Fruit fly (Drosophila melanogaster) whole organism, embryonic: Measurements from ENCODE around the gene CG9992.

Source experiments
- Aef1 ChIP-seq: fragments of 200-800 bp; sonication (Bioruptor generic); IDR thresholded peaks from 3 replicates; pipeline ENCODE4 v1.3.6; 2022; ENCODE audit warnings: missing biosample characterization, missing genetic modification characterization
- Atf-2 ChIP-seq: fragments of 200-800 bp; sonication (Bioruptor generic); optimal IDR thresholded peaks from 2 replicates; lab custom pipeline; 2016; ENCODE audit warnings: missing biosample characterization, missing genetic modification characterization
- BtbVII ChIP-seq: fragments of 200-800 bp; sonication (Bioruptor generic); optimal IDR thresholded peaks from 3 replicates; lab custom pipeline; 2017; ENCODE audit warnings: missing biosample characterization, mild to moderate bottlenecking, missing genetic modification characterization
- CG10209 ChIP-seq: fragments of 200-800 bp; sonication (Bioruptor generic); optimal IDR thresholded peaks from 3 replicates; lab custom pipeline; 2017; ENCODE audit warnings: missing biosample characterization, mild to moderate bottlenecking, missing genetic modification characterization, missing genetic modification reagents
- CG10462 ChIP-seq: fragments of 200-800 bp; sonication (Bioruptor generic); optimal IDR thresholded peaks from 2 replicates; lab custom pipeline; 2016; ENCODE audit warnings: missing biosample characterization, missing genetic modification characterization
- CG10654 ChIP-seq: fragments of 200-800 bp; sonication (Bioruptor generic); optimal IDR thresholded peaks from 2 replicates; lab custom pipeline; 2016; ENCODE audit warnings: missing biosample characterization, missing genetic modification characterization
- CG10979 ChIP-seq: fragments of 200-800 bp; sonication (Bioruptor generic); optimal IDR thresholded peaks from 2 replicates; lab custom pipeline; 2018; ENCODE audit warnings: missing biosample characterization, mild to moderate bottlenecking, missing genetic modification characterization, moderate library complexity
- CG11504 ChIP-seq: fragments of 200-800 bp; sonication (Bioruptor generic); optimal IDR thresholded peaks from 3 replicates; lab custom pipeline; 2019; ENCODE audit warnings: missing biosample characterization, mild to moderate bottlenecking, missing genetic modification characterization, moderate library complexity
- CG11695 ChIP-seq: fragments of 200-800 bp; sonication (Bioruptor generic); IDR thresholded peaks from 3 replicates; pipeline ENCODE4 v1.3.6; 2022; ENCODE audit warnings: missing biosample characterization, missing genetic modification characterization
- CG13624 ChIP-seq: fragments of 200-800 bp; sonication (Bioruptor generic); optimal IDR thresholded peaks from 2 replicates; lab custom pipeline; 2016; ENCODE audit warnings: missing biosample characterization, missing genetic modification characterization
- CG15073 ChIP-seq: fragments of 200-800 bp; sonication (Bioruptor generic); optimal IDR thresholded peaks from 2 replicates; lab custom pipeline; 2016; ENCODE audit warnings: missing biosample characterization, missing genetic modification characterization
- CG15269 ChIP-seq: fragments of 200-800 bp; sonication (Bioruptor generic); optimal IDR thresholded peaks from 2 replicates; lab custom pipeline; 2018; ENCODE audit warnings: missing biosample characterization, mild to moderate bottlenecking, missing genetic modification characterization, moderate library complexity
- CG1647 ChIP-seq: fragments of 200-800 bp; sonication (Bioruptor generic); optimal IDR thresholded peaks from 3 replicates; lab custom pipeline; 2016; ENCODE audit warnings: missing biosample characterization, missing genetic modification characterization
- CG16779 ChIP-seq: fragments of 200-800 bp; sonication (Bioruptor generic); IDR thresholded peaks from 2 replicates; pipeline ENCODE4 v1.3.6; 2022; ENCODE audit warnings: missing biosample characterization, missing genetic modification characterization
- CG16813 ChIP-seq: fragments of 200-800 bp; sonication (Bioruptor generic); IDR thresholded peaks from 3 replicates; pipeline ENCODE4 v1.3.6; 2022; ENCODE audit warnings: missing biosample characterization, missing genetic modification characterization; ENCODE audit not compliant: partially characterized antibody
- CG2129 ChIP-seq: fragments of 200-800 bp; sonication (Bioruptor generic); IDR thresholded peaks from 2 replicates; pipeline ENCODE4 v1.3.6; 2022; ENCODE audit warnings: missing biosample characterization, missing genetic modification characterization; ENCODE audit not compliant: partially characterized antibody
- CG2678 ChIP-seq: fragments of 200-800 bp; sonication (Bioruptor generic); optimal IDR thresholded peaks from 3 replicates; lab custom pipeline; 2019; ENCODE audit warnings: missing biosample characterization, mild to moderate bottlenecking, missing genetic modification characterization, moderate library complexity
- CG34376 ChIP-seq: fragments of 200-800 bp; sonication (Bioruptor generic); optimal IDR thresholded peaks from 2 replicates; lab custom pipeline; 2018; ENCODE audit warnings: missing biosample characterization, mild to moderate bottlenecking, missing genetic modification characterization
- CG4707 ChIP-seq: fragments of 200-800 bp; sonication (Bioruptor generic); optimal IDR thresholded peaks from 2 replicates; lab custom pipeline; 2018; ENCODE audit warnings: missing biosample characterization, mild to moderate bottlenecking, missing genetic modification characterization, moderate library complexity
- CG6813 ChIP-seq: fragments of 200-800 bp; sonication (Bioruptor generic); optimal IDR thresholded peaks from 2 replicates; lab custom pipeline; 2017; ENCODE audit warnings: missing biosample characterization, missing genetic modification characterization, mild to moderate bottlenecking, moderate library complexity, missing genetic modification reagents
- CG7963 ChIP-seq: fragments of 200-800 bp; sonication (Bioruptor generic); IDR thresholded peaks from 3 replicates; pipeline ENCODE4 v1.3.6; 2022; ENCODE audit warnings: missing biosample characterization, missing genetic modification characterization; ENCODE audit not compliant: partially characterized antibody
- CG9797 ChIP-seq: fragments of 200-800 bp; sonication (Bioruptor generic); optimal IDR thresholded peaks from 3 replicates; lab custom pipeline; 2018; ENCODE audit warnings: missing biosample characterization, mild to moderate bottlenecking, missing genetic modification characterization
- CoRest ChIP-seq: fragments of 200-800 bp; sonication (Bioruptor generic); optimal IDR thresholded peaks from 3 replicates; lab custom pipeline; 2018; ENCODE audit warnings: missing biosample characterization, mild to moderate bottlenecking, missing genetic modification characterization, moderate library complexity
- Dad ChIP-seq: fragments of 200-800 bp; sonication (Bioruptor generic); optimal IDR thresholded peaks from 3 replicates; lab custom pipeline; 2016; ENCODE audit warnings: missing biosample characterization, missing genetic modification characterization
- Ets97D ChIP-seq: fragments of 200-800 bp; sonication (Bioruptor generic); optimal IDR thresholded peaks from 3 replicates; lab custom pipeline; 2016; ENCODE audit warnings: missing biosample characterization, missing genetic modification characterization
- HLH4C ChIP-seq: fragments of 200-800 bp; sonication (Bioruptor generic); IDR thresholded peaks from 3 replicates; pipeline ENCODE4 v1.3.6; 2022; ENCODE audit warnings: missing biosample characterization, missing genetic modification characterization; ENCODE audit not compliant: partially characterized antibody
- Hmr ChIP-seq: fragments of 200-800 bp; sonication (Bioruptor generic); optimal IDR thresholded peaks from 3 replicates; lab custom pipeline; 2017; ENCODE audit warnings: mild to moderate bottlenecking, missing biosample characterization, missing genetic modification reagents, missing genetic modification characterization
- MESR4 ChIP-seq: fragments of 200-800 bp; sonication (Bioruptor generic); optimal IDR thresholded peaks from 2 replicates; lab custom pipeline; 2018; ENCODE audit warnings: missing biosample characterization, mild to moderate bottlenecking, missing genetic modification characterization, moderate library complexity
- Mad ChIP-seq: fragments of 200-800 bp; sonication (Bioruptor generic); optimal IDR thresholded peaks from 2 replicates; lab custom pipeline; 2016; ENCODE audit warnings: missing biosample characterization, missing genetic modification characterization
- Opbp ChIP-seq: fragments of 200-800 bp; sonication (Bioruptor generic); IDR thresholded peaks from 3 replicates; pipeline ENCODE4 v1.3.6; 2022; ENCODE audit warnings: missing biosample characterization, missing genetic modification characterization; ENCODE audit not compliant: partially characterized antibody
- PHDP ChIP-seq: fragments of 200-800 bp; sonication (Bioruptor generic); optimal IDR thresholded peaks from 3 replicates; lab custom pipeline; 2018; ENCODE audit warnings: missing biosample characterization, mild to moderate bottlenecking, missing genetic modification characterization, moderate library complexity
- al ChIP-seq: fragments of 200-800 bp; sonication (Bioruptor generic); IDR thresholded peaks from 2 replicates; pipeline ENCODE4 v1.3.6; 2022; ENCODE audit warnings: missing biosample characterization, missing genetic modification characterization
- ash1 ChIP-seq: fragments of 200-800 bp; sonication (Bioruptor generic); optimal IDR thresholded peaks from 2 replicates; lab custom pipeline; 2018; ENCODE audit warnings: missing biosample characterization, mild to moderate bottlenecking, missing genetic modification characterization
- crp ChIP-seq, 2 experiments: fragments of 200-800 bp; sonication (Bioruptor generic); optimal IDR thresholded peaks; 2 replicates in 1 of 2; 3 replicates in 1 of 2; lab custom pipeline; 2017; ENCODE audit warnings: missing biosample characterization in 2 of 2, missing genetic modification characterization in 2 of 2, mild to moderate bottlenecking in 1 of 2, moderate library complexity in 1 of 2
- dysf ChIP-seq: fragments of 200-800 bp; sonication (Bioruptor generic); IDR thresholded peaks from 3 replicates; pipeline ENCODE4 v1.3.6; 2022; ENCODE audit warnings: missing biosample characterization, missing genetic modification characterization
- grau ChIP-seq: fragments of 200-800 bp; optimal IDR thresholded peaks from 3 replicates; lab custom pipeline; 2019; ENCODE audit warnings: missing biosample characterization, mild to moderate bottlenecking, missing genetic modification characterization, moderate library complexity
- hb ChIP-seq: fragments of 200-800 bp; sonication (Bioruptor generic); IDR thresholded peaks from 3 replicates; pipeline ENCODE4 v1.3.6; 2022; ENCODE audit warnings: missing biosample characterization, missing genetic modification characterization; ENCODE audit not compliant: partially characterized antibody
- her ChIP-seq: fragments of 200-800 bp; sonication (Bioruptor generic); optimal IDR thresholded peaks from 2 replicates; lab custom pipeline; 2016; ENCODE audit warnings: missing biosample characterization, missing genetic modification characterization
- ken ChIP-seq: fragments of 200-800 bp; sonication (Bioruptor generic); IDR thresholded peaks from 3 replicates; pipeline ENCODE4 v1.3.6; 2022; ENCODE audit warnings: missing biosample characterization, missing genetic modification characterization
- lilli ChIP-seq: fragments of 200-800 bp; sonication (Bioruptor generic); optimal IDR thresholded peaks from 3 replicates; lab custom pipeline; 2016; ENCODE audit warnings: missing biosample characterization, missing genetic modification characterization
- lola ChIP-seq, 3 experiments: fragments of >200 bp in 2 of 3; fragments of 200-800 bp in 1 of 3; sonication (Bioruptor generic) in 1 of 3; optimal IDR thresholded peaks; 2 replicates each; lab custom pipeline; 2017 to 2019; ENCODE audit warnings: missing biosample characterization in 3 of 3, missing genetic modification characterization in 3 of 3, mild to moderate bottlenecking in 1 of 3, moderate library complexity in 1 of 3
- nau ChIP-seq: fragments of 200-800 bp; sonication (Bioruptor generic); optimal IDR thresholded peaks from 3 replicates; lab custom pipeline; 2017; ENCODE audit warnings: missing biosample characterization, mild to moderate bottlenecking, missing genetic modification characterization, missing genetic modification reagents
- nom ChIP-seq: fragments of 200-800 bp; sonication (Bioruptor generic); optimal IDR thresholded peaks from 2 replicates; lab custom pipeline; 2017; ENCODE audit warnings: missing biosample characterization, missing genetic modification characterization, mild to moderate bottlenecking, moderate library complexity, missing genetic modification reagents
- row ChIP-seq: fragments of 200-800 bp; sonication (Bioruptor generic); IDR thresholded peaks from 3 replicates; pipeline ENCODE4 v1.3.6; 2022; ENCODE audit warnings: missing biosample characterization, missing genetic modification characterization
- shn ChIP-seq: fragments of 200-800 bp; sonication (Bioruptor generic); optimal IDR thresholded peaks from 3 replicates; lab custom pipeline; 2016; ENCODE audit warnings: missing biosample characterization, missing genetic modification characterization
- tna ChIP-seq: fragments of 200-800 bp; sonication (Bioruptor generic); IDR thresholded peaks from 2 replicates; pipeline ENCODE4 v1.3.6; 2022; ENCODE audit warnings: missing biosample characterization, missing genetic modification characterization; ENCODE audit not compliant: partially characterized antibody
- wek ChIP-seq: fragments of 200-800 bp; sonication (Bioruptor generic); optimal IDR thresholded peaks from 3 replicates; lab custom pipeline; 2018; ENCODE audit warnings: missing biosample characterization, mild to moderate bottlenecking, missing genetic modification characterization, moderate library complexity

Gene CG9992

DNA sequence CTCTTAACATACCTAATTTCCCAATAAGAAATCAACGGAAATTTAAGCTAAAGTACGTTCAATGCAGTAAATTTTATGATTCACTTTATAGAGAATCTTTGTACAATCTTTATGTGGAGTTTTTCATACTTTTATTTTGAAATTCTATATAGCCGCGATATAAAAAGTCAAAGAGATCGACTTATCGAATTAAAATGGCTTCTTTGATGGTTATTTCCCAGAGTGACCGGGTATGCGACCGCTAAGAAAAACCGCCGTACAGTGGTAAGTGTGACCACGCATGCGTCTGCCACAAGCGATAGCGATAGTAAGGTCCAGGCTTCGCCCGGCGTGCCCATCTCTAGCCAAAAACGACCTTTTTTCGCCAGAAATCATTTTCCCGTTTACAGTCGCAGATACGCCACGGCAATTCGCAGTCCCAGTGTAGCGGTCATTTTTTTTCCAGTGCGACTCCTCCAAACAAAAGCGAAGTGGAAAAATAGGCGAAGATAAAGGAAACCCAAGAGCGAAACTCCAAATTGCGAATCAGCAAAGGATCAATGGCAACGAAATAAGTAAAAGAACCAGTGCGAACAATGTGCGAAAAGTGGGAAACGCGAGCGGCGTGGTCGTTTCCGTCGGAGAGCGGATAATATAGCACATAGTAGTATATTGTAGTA is 37.9 kb upstream of the CG9992 start, which contains the start of gene hang (continued):
- peak; percentile 38; the same call in 2 of the 3 replicates for TF ChIP-seq hb (GFP tag; lab: Robert Waterston, UW)
- peak; percentile 34; the same call in 1 of the 2 replicates for TF ChIP-seq CG2129 (GFP tag; lab: Robert Waterston, UW)
- no peak for TF ChIP-seq CG10462
- no peak for TF ChIP-seq CG6813 (GFP tag; lab: Kevin White, UChicago)
- TF ChIP-seq dysf (GFP tag; lab: Robert Waterston, UW) = no peak
- TF ChIP-seq CG15269 (tag; lab: Kevin White, UChicago) = peak; percentile 2
- TF ChIP-seq CG15073 (GFP tag; lab: Kevin White, UChicago) = no peak
- TF ChIP-seq lola (GFP tag; optimal IDR thresholded peaks at IDR 0.05; lab: Kevin White, UChicago) = no peak
- peak; percentile 45 for TF ChIP-seq CG10209 (GFP tag; lab: Kevin White, UChicago)
- TF ChIP-seq HLH4C (GFP tag; lab: Robert Waterston, UW) = peak; percentile 73
- peak; percentile 76 for TF ChIP-seq CG16813 (GFP tag; lab: Robert Waterston, UW)
- TF ChIP-seq row (GFP tag; lab: Robert Waterston, UW) = peak; percentile 58
- TF ChIP-seq Atf-2 (GFP tag; lab: Kevin White, UChicago) = peak; percentile 6
- peak; percentile 5 for TF ChIP-seq wek (GFP tag; lab: Kevin White, UChicago)
- peak; percentile 89 for TF ChIP-seq Opbp (GFP tag; lab: Robert Waterston, UW)
- no peak for TF ChIP-seq Dad
- TF ChIP-seq CG2678 (tag; lab: Kevin White, UChicago) = peak; percentile 32
- peak; percentile 29 for TF ChIP-seq CG13624
- peak; percentile 35 for TF ChIP-seq her (GFP tag; lab: Kevin White, UChicago)
- peak; percentile 32; the same call in 1 of the 2 replicates for TF ChIP-seq al (GFP tag; lab: Robert Waterston, UW)
- 0 out of 2 replicates have a peak, but pooled peaks have one; percentile 49 for TF ChIP-seq CG16779
- peak; percentile 60 for TF ChIP-seq ash1
- peak; percentile 78 for TF ChIP-seq CG7963 (GFP tag; lab: Robert Waterston, UW)
- TF ChIP-seq CG11695 = 0 out of 3 replicates have a peak, but pooled peaks have one; percentile 15
- TF ChIP-seq BtbVII (GFP tag; lab: Kevin White, UChicago) = peak; percentile 45
- peak; percentile 1 for TF ChIP-seq CG4707 (GFP tag; lab: Kevin White, UChicago)
- peak; percentile 12 for TF ChIP-seq CG11504
- peak; percentile 20 for TF ChIP-seq PHDP (tag; lab: Kevin White, UChicago)
- peak; percentile 83 for TF ChIP-seq Ets97D
- peak; percentile 34 for TF ChIP-seq shn (GFP tag; lab: Kevin White, UChicago)
- no peak for TF ChIP-seq CoRest
- TF ChIP-seq Aef1 (GFP tag; lab: Robert Waterston, UW) = peak; percentile 23; the same call in 1 of the 3 replicates
- peak; percentile 20 for TF ChIP-seq tna
- TF ChIP-seq grau (tag; lab: Kevin White, UChicago) = peak; percentile 22
- TF ChIP-seq MESR4 (GFP tag; lab: Kevin White, UChicago) = peak; percentile 88
- peak; percentile 41 for TF ChIP-seq Mad (GFP tag; lab: Kevin White, UChicago)
- peak; percentile 25 for TF ChIP-seq lilli
- peak; percentile 14 for TF ChIP-seq CG10654 (GFP tag; lab: Kevin White, UChicago)
- TF ChIP-seq nau = peak; percentile 10
- TF ChIP-seq CG9797 (GFP tag; lab: Kevin White, UChicago) = peak; percentile 91
- peak; percentile 24 for TF ChIP-seq CG10979 (tag; lab: Kevin White, UChicago)
- peak; percentile 45; the same call in 1 of the 3 replicates for TF ChIP-seq ken (GFP tag; lab: Robert Waterston, UW)
- TF ChIP-seq CG34376 (GFP tag; lab: Kevin White, UChicago) = peak; percentile 67
- peak; percentile 67 for TF ChIP-seq Hmr (GFP tag; lab: Kevin White, UChicago)
- no peak for TF ChIP-seq crp (GFP tag; optimal IDR thresholded peaks at IDR 0.05; lab: Kevin White, UChicago)
- TF ChIP-seq CG1647 (GFP tag; lab: Kevin White, UChicago) = no peak
- TF ChIP-seq nom = peak; percentile 67
